Worm (Caenorhabditis elegans): ENCODE measurements around the gene Y116A8C.465.
"Not testable (repeated sequence)": the region's sequence is repeated elsewhere in the genome, so short reads cannot be mapped to it uniquely, and the experiment has no call there.

Y116A8C.465 gene

ce11 chrIV:17063700-17064099, 1.3 kb upstream of the Y116A8C.465 start, which contains the start of gene Y116A8C.467:
Y116A8C.467 (minus strand) TSS chrIV:17063800.
- not testable (repeated sequence) for TF ChIP-seq ceh-28 (tag; optimal IDR thresholded peaks at IDR 0.05); snpc-4 (tag; optimal IDR thresholded peaks at IDR 0.05); lim-7 (GFP tag; IDR thresholded peaks at IDR 0.05)

DNA sequence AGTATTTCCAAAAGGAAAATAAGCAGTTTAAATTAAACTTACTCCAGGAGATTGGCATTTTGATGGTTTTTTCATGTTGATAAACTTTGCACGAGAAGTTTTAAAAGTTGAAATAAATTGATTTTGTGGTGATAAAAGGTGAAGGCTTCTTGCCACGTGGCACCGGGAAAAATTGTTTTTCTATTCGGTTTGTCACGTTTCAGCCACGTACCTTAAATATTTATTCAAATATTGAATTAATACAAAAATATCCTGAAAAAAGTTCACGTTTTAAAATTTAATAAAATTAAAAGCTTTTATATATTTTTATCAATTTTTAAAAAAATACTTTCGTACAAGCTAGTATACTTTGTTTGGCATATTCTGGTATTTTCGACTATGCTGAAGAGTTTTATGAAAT, 5.8 kb downstream of the Y116A8C.465 start, which contains the start of gene Y116A8C.24:
Gene Y116A8C.24 (minus strand): TSS at position 101 of the 400 bp plus-strand sequence.
- TF ChIP-seq mes-2 (tag; optimal IDR thresholded peaks at IDR 0.05; ENCODE audit: poor library complexity, severe bottlenecking); unc-130 (GFP tag; optimal IDR thresholded peaks at IDR 0.05); F37D6.2 (tag; optimal IDR thresholded peaks at IDR 0.05): not testable (repeated sequence)

- TF ChIP-seq ZK546.5 (tag; optimal IDR thresholded peaks at IDR 0.05), result no peak
- no peak for TF ChIP-seq F26F4.8 (GFP tag; conservative IDR thresholded peaks at IDR 0.05)
- no peak for TF ChIP-seq nhr-76 (tag; optimal IDR thresholded peaks at IDR 0.05)
- no peak for TF ChIP-seq ces-1 (GFP tag; optimal IDR thresholded peaks at IDR 0.05)
- no peak for TF ChIP-seq lim-7 (GFP tag; IDR thresholded peaks at IDR 0.05)
- TF ChIP-seq set-16 (GFP tag; IDR thresholded peaks at IDR 0.05), result no peak
- no peak for TF ChIP-seq mxl-2 (GFP tag; conservative IDR thresholded peaks at IDR 0.05)
- TF ChIP-seq ceh-44 (GFP tag; IDR thresholded peaks at IDR 0.05), result no peak
- no peak for TF ChIP-seq arid-1 (GFP tag; conservative IDR thresholded peaks at IDR 0.05)
- no peak for TF ChIP-seq lsy-2 (tag; optimal IDR thresholded peaks at IDR 0.05)
- TF ChIP-seq snpc-1.2 (GFP tag; IDR thresholded peaks at IDR 0.05), result no peak
- no peak for TF ChIP-seq dmd-9 (GFP tag; IDR thresholded peaks at IDR 0.05)
- TF ChIP-seq mdl-1 (tag; optimal IDR thresholded peaks at IDR 0.05), result no peak
- TF ChIP-seq ceh-20 (GFP tag; IDR thresholded peaks at IDR 0.05), result no peak
- no peak for TF ChIP-seq nhr-6 (tag; optimal IDR thresholded peaks at IDR 0.05)
- TF ChIP-seq hmg-1.1 (GFP tag; IDR thresholded peaks at IDR 0.05), result no peak
Measured at ce11 chrIV:17078649-17079048, 13.6 kb downstream of the Y116A8C.465 start, which contains the start of gene Y116A8C.25. Y116A8C.25 (minus strand) TSS chrIV:17078749.

DNA sequence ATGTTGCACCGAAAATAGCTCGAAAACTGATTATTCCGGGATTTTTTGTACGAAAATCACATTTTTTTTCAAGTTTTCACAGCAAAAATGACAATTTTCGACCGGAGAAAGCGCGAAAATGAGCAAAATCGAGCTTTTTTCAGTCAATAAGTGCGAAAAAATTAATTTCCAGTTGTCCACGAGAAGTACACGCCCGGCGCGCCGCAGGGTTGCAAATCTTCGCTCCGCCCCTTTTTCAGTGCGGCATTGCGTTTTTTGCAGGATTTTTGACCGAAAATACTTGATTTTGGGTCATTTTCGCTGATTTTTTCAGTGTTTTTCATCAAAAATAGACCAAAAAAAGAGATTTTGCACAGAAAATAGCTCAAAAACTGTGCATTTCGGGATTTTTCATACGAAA, 19.3 kb downstream of the Y116A8C.465 start:
- TF ChIP-seq dpl-1 (GFP tag; optimal IDR thresholded peaks at IDR 0.05) (peak; percentile 0), madf-5 (GFP tag; IDR thresholded peaks at IDR 0.05) (no peak), lin-38 (GFP tag; IDR thresholded peaks at IDR 0.05) (peak; percentile 51), dmd-9 (GFP tag; IDR thresholded peaks at IDR 0.05) (0 out of 2 replicates have a peak, but pooled peaks have one; percentile 7), nhr-48 (tag; optimal IDR thresholded peaks at IDR 0.05) (no peak)

DNA sequence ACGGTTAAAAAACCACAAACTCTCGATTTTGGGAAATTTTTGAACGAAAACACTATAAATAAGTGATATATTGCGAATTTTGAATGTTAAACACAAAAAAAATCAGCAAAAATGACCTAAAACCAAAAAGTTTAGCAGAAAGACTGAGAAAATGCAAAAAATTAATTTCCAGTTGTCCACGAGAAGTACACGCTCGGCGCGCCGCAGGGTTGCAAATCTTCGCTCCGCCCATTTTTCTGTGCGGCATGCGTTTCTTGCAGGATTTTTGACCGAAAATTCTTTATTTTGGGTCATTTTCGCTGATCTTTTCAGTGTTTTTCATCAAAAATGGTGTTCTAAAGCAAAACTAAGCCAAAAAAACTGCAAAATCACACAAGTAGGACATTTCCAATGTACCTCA, 19.8 kb downstream of the Y116A8C.465 start:
- TF ChIP-seq aha-1 (tag) (peak; percentile 74), pqm-1 (tag; optimal IDR thresholded peaks at IDR 0.05) (no peak), snpc-1.2 (GFP tag; IDR thresholded peaks at IDR 0.05) (peak; percentile 80), tra-1 (GFP tag; IDR thresholded peaks at IDR 0.05) (no peak), nhr-28 (tag; optimal IDR thresholded peaks at IDR 0.05) (no peak), lin-38 (GFP tag; IDR thresholded peaks at IDR 0.05) (peak; percentile 41)

ce11 chrIV:17087384-17088099, 22.5 kb downstream of the Y116A8C.465 start, which contains the start of the genes snx-13 and snr-1:
snx-13 (minus strand) TSS chrIV:17087438.
snr-1 (plus strand) TSS chrIV:17088049.
- peak; percentile 69 for TF ChIP-seq F37D6.2 (tag; optimal IDR thresholded peaks at IDR 0.05)
- peak; percentile 81 for TF ChIP-seq snpc-1.2 (GFP tag; IDR thresholded peaks at IDR 0.05)
- no peak for TF ChIP-seq nhr-41 (GFP tag; IDR thresholded peaks at IDR 0.05)
- TF ChIP-seq daf-16 (GFP tag; optimal IDR thresholded peaks at IDR 0.05), result peak in 1 of 2 experiments; percentile 30
- TF ChIP-seq daf-16 (tag; optimal IDR thresholded peaks at IDR 0.05), result peak; percentile 39
- no peak for TF ChIP-seq lin-15B (tag; optimal IDR thresholded peaks at IDR 0.05)
- peak; percentile 60; the same call in 1 of the 2 replicates for TF ChIP-seq pha-4 (GFP tag; IDR thresholded peaks at IDR 0.05)
- no peak for TF ChIP-seq pha-4 (tag; optimal IDR thresholded peaks at IDR 0.05)
- TF ChIP-seq T26A8.4 (GFP tag; IDR thresholded peaks at IDR 0.05), result no peak
- TF ChIP-seq nhr-28 (tag; optimal IDR thresholded peaks at IDR 0.05), result peak; percentile 44
- TF ChIP-seq nhr-102 (tag; optimal IDR thresholded peaks at IDR 0.05), result peak; percentile 38
- TF ChIP-seq nhr-111 (GFP tag; optimal IDR thresholded peaks at IDR 0.05), result no peak
- TF ChIP-seq lin-38 (GFP tag; IDR thresholded peaks at IDR 0.05), result peak; percentile 98
- peak; percentile 84 for TF ChIP-seq ceh-44 (GFP tag; IDR thresholded peaks at IDR 0.05)
- TF ChIP-seq cey-2 (tag; optimal IDR thresholded peaks at IDR 0.05; ENCODE audit: borderline replicate concordance, insufficient read depth), result no peak
- peak; percentile 90 for TF ChIP-seq unc-130 (GFP tag; optimal IDR thresholded peaks at IDR 0.05)
- peak; percentile 79; the same call in 1 of the 2 replicates for TF ChIP-seq D1046.2 (GFP tag; IDR thresholded peaks at IDR 0.05)
